Fruit fly (Drosophila melanogaster): ENCODE data around the gene CG10177.

Gene CG10177

dm6 chr3R:23521483-23521882, at the start of gene CG10177:
Gene CG10177, minus strand, starts transcription at chr3R:23521583.
- no peak for TF ChIP-seq EcR (GFP tag; optimal IDR thresholded peaks at IDR 0.05)

dm6 chr3R:23569195-23569594, 47.8 kb upstream of the CG10177 start:
- TF ChIP-seq CG14655 (GFP tag; optimal IDR thresholded peaks at IDR 0.05) = no peak
- TF ChIP-seq CG10348 (GFP tag; IDR thresholded peaks at IDR 0.05) = no peak
- no peak for TF ChIP-seq CG17806 (tag; optimal IDR thresholded peaks at IDR 0.05)
- TF ChIP-seq D1 (tag; optimal IDR thresholded peaks at IDR 0.05) = no peak
- TF ChIP-seq fd96Ca (GFP tag; IDR thresholded peaks at IDR 0.05) = no peak
- TF ChIP-seq Pif1A (GFP tag; optimal IDR thresholded peaks at IDR 0.05) = no peak
- TF ChIP-seq CG8159 (tag; optimal IDR thresholded peaks at IDR 0.05) = no peak
- no peak for TF ChIP-seq CG34367 (tag; optimal IDR thresholded peaks at IDR 0.05)
- TF ChIP-seq Snoo (tag; optimal IDR thresholded peaks at IDR 0.05) = no peak
- TF ChIP-seq rn (GFP tag; IDR thresholded peaks at IDR 0.05) = no peak
- no peak for TF ChIP-seq gl (tag; optimal IDR thresholded peaks at IDR 0.05)
- TF ChIP-seq CG32121 (GFP tag; IDR thresholded peaks at IDR 0.05) = no peak
- no peak for TF ChIP-seq CG9948 (tag; optimal IDR thresholded peaks at IDR 0.05)
- no peak for TF ChIP-seq Pif1B (GFP tag; optimal IDR thresholded peaks at IDR 0.05)
- no peak for TF ChIP-seq CG8301 (tag; optimal IDR thresholded peaks at IDR 0.05)
- no peak for TF ChIP-seq CG12605 (GFP tag; IDR thresholded peaks at IDR 0.05)

dm6 chr3R:23557244-23557643, 35.9 kb upstream of the CG10177 start, which contains the start of gene beat-IV:
Gene beat-IV, plus strand, starts transcription at chr3R:23557412.
- no peak for TF ChIP-seq fd96Ca (GFP tag; IDR thresholded peaks at IDR 0.05)
- no peak for TF ChIP-seq CG12605 (GFP tag; IDR thresholded peaks at IDR 0.05)
- TF ChIP-seq CG10348 (GFP tag; IDR thresholded peaks at IDR 0.05) = no peak

dm6 chr3R:23556843-23557242, 35.5 kb upstream of the CG10177 start, which contains the start of gene CG10164:
Gene CG10164, minus strand, starts transcription at chr3R:23556943.
- TF ChIP-seq Pif1B (GFP tag; optimal IDR thresholded peaks at IDR 0.05) = no peak
- TF ChIP-seq rn (GFP tag; IDR thresholded peaks at IDR 0.05) = no peak
- no peak for TF ChIP-seq CG10348 (GFP tag; IDR thresholded peaks at IDR 0.05)
- no peak for TF ChIP-seq Pif1A (GFP tag; optimal IDR thresholded peaks at IDR 0.05)
- no peak for TF ChIP-seq gl (tag; optimal IDR thresholded peaks at IDR 0.05)
- TF ChIP-seq CG8301 (tag; optimal IDR thresholded peaks at IDR 0.05) = no peak
- no peak for TF ChIP-seq CG9948 (tag; optimal IDR thresholded peaks at IDR 0.05)
- no peak for TF ChIP-seq CG17806 (tag; optimal IDR thresholded peaks at IDR 0.05)
- no peak for TF ChIP-seq Ets98B (GFP tag; IDR thresholded peaks at IDR 0.05)
- TF ChIP-seq CG14655 (GFP tag; optimal IDR thresholded peaks at IDR 0.05) = no peak
- TF ChIP-seq D1 (tag; optimal IDR thresholded peaks at IDR 0.05) = no peak
- TF ChIP-seq CG15710 (tag; optimal IDR thresholded peaks at IDR 0.05) = no peak
- no peak for TF ChIP-seq CG13204 (GFP tag; optimal IDR thresholded peaks at IDR 0.05)
- TF ChIP-seq Snoo (tag; optimal IDR thresholded peaks at IDR 0.05) = no peak
- no peak for TF ChIP-seq CG34367 (tag; optimal IDR thresholded peaks at IDR 0.05)
- TF ChIP-seq CG4496 (GFP tag; IDR thresholded peaks at IDR 0.05) = no peak

dm6 chr3R:23538719-23539145, 17.3 kb upstream of the CG10177 start, which contains the start of gene Ugt303B2:
Gene Ugt303B2, minus strand, starts transcription at chr3R:23538908.
- TF ChIP-seq fd96Ca (GFP tag; IDR thresholded peaks at IDR 0.05) (no peak), Snoo (tag; optimal IDR thresholded peaks at IDR 0.05) (no peak), Pif1B (GFP tag; optimal IDR thresholded peaks at IDR 0.05) (no peak), gl (tag; optimal IDR thresholded peaks at IDR 0.05) (no peak), CG10348 (GFP tag; IDR thresholded peaks at IDR 0.05) (no peak), CG14655 (GFP tag; optimal IDR thresholded peaks at IDR 0.05) (no peak)

- TF ChIP-seq CG15710 (tag; optimal IDR thresholded peaks at IDR 0.05) = no peak
- no peak for TF ChIP-seq CG9948 (tag; optimal IDR thresholded peaks at IDR 0.05)
- no peak for TF ChIP-seq D1 (tag; optimal IDR thresholded peaks at IDR 0.05)
- no peak for TF ChIP-seq CG8301 (tag; optimal IDR thresholded peaks at IDR 0.05)
- no peak for TF ChIP-seq Snoo (tag; optimal IDR thresholded peaks at IDR 0.05)
- TF ChIP-seq Pif1A (GFP tag; optimal IDR thresholded peaks at IDR 0.05) = no peak
Observed at dm6 chr3R:23536610-23537009, 15.2 kb upstream of the CG10177 start, which contains the start of gene Ugt303B1. Gene Ugt303B1, minus strand, starts transcription at chr3R:23536710.

dm6 chr3R:23534609-23535008, 13.2 kb upstream of the CG10177 start, which contains the start of gene Ugt303B3:
Gene Ugt303B3, minus strand, starts transcription at chr3R:23534767.
- no peak for TF ChIP-seq CG4496 (GFP tag; IDR thresholded peaks at IDR 0.05)
- no peak for TF ChIP-seq CG14655 (GFP tag; optimal IDR thresholded peaks at IDR 0.05)
- no peak for TF ChIP-seq CG32121 (GFP tag; IDR thresholded peaks at IDR 0.05)
- TF ChIP-seq CG10348 (GFP tag; IDR thresholded peaks at IDR 0.05) = no peak
- no peak for TF ChIP-seq CG8301 (tag; optimal IDR thresholded peaks at IDR 0.05)
- TF ChIP-seq CG17806 (tag; optimal IDR thresholded peaks at IDR 0.05) = no peak
- TF ChIP-seq EcR (GFP tag; optimal IDR thresholded peaks at IDR 0.05) = no peak
- TF ChIP-seq D1 (tag; optimal IDR thresholded peaks at IDR 0.05) = no peak
- TF ChIP-seq rn (GFP tag; IDR thresholded peaks at IDR 0.05) = no peak
- TF ChIP-seq CG9948 (tag; optimal IDR thresholded peaks at IDR 0.05) = no peak
- TF ChIP-seq Pif1A (GFP tag; optimal IDR thresholded peaks at IDR 0.05) = no peak
- no peak for TF ChIP-seq Ets98B (GFP tag; IDR thresholded peaks at IDR 0.05)
- TF ChIP-seq Pif1B (GFP tag; optimal IDR thresholded peaks at IDR 0.05) = no peak
- no peak for TF ChIP-seq CG34367 (tag; optimal IDR thresholded peaks at IDR 0.05)
- no peak for TF ChIP-seq CG8159 (tag; optimal IDR thresholded peaks at IDR 0.05)
- TF ChIP-seq CG12605 (GFP tag; IDR thresholded peaks at IDR 0.05) = no peak
- TF ChIP-seq Snoo (tag; optimal IDR thresholded peaks at IDR 0.05) = no peak
